Worm (Caenorhabditis elegans): ENCODE measurements around the gene nspc-1.

- no peak for TF ChIP-seq aly-1 (tag; optimal IDR thresholded peaks at IDR 0.05)
- TF ChIP-seq scrt-1 (GFP tag; IDR thresholded peaks at IDR 0.05): no peak
- no peak for TF ChIP-seq ceh-13 (GFP tag; optimal IDR thresholded peaks at IDR 0.05)
- TF ChIP-seq ama-1 (optimal IDR thresholded peaks at IDR 0.05): no peak
These were observed 31.7 kb upstream of the nspc-1 start for ce11 chrX:8566521-8567032.
